Fruit fly (Drosophila melanogaster) whole organism, embryonic: Measurements from ENCODE around the gene drn.
A peak's percentile ranks its signal among the peaks of the same experiment; 100 is the strongest.

Source experiments
- CG10267 ChIP-seq: fragments of 200-800 bp; sonication (Bioruptor generic); optimal IDR thresholded peaks from 2 replicates; lab custom pipeline; 2018; ENCODE audit warnings: missing biosample characterization, mild to moderate bottlenecking, missing genetic modification characterization, moderate library complexity
- CG10321 ChIP-seq: fragments of 200-800 bp; sonication (Bioruptor generic); IDR thresholded peaks from 2 replicates; pipeline ENCODE4 v1.3.6; 2022; ENCODE audit warnings: missing biosample characterization, missing genetic modification characterization
- CG11093 ChIP-seq: fragments of 200-800 bp; sonication (Bioruptor generic); IDR thresholded peaks from 3 replicates; pipeline ENCODE4 v1.3.6; 2022; ENCODE audit warnings: missing biosample characterization, missing genetic modification characterization
- CG12155 ChIP-seq: fragments of 200-800 bp; sonication (Bioruptor generic); optimal IDR thresholded peaks from 3 replicates; lab custom pipeline; 2016; ENCODE audit warnings: missing biosample characterization, missing genetic modification characterization
- CG12659 ChIP-seq: fragments of 200-800 bp; sonication (Bioruptor generic); optimal IDR thresholded peaks from 3 replicates; lab custom pipeline; 2017; ENCODE audit warnings: mild to moderate bottlenecking, missing biosample characterization, missing genetic modification reagents, missing genetic modification characterization
- CG13894 ChIP-seq: fragments of 200-800 bp; sonication (Bioruptor generic); optimal IDR thresholded peaks from 3 replicates; lab custom pipeline; 2018; ENCODE audit warnings: missing biosample characterization, mild to moderate bottlenecking, missing genetic modification characterization, moderate library complexity
- CG14860 ChIP-seq: fragments of 200-800 bp; sonication (Bioruptor generic); IDR thresholded peaks from 3 replicates; pipeline ENCODE4 v1.3.6; 2022; ENCODE audit warnings: missing biosample characterization, missing genetic modification characterization; ENCODE audit not compliant: partially characterized antibody
- CG15073 ChIP-seq: fragments of 200-800 bp; sonication (Bioruptor generic); optimal IDR thresholded peaks from 2 replicates; lab custom pipeline; 2016; ENCODE audit warnings: missing biosample characterization, missing genetic modification characterization
- CG1602 ChIP-seq: fragments of 200-800 bp; sonication (Bioruptor generic); optimal IDR thresholded peaks from 3 replicates; lab custom pipeline; 2016; ENCODE audit warnings: missing biosample characterization, missing genetic modification characterization
- CG18476 ChIP-seq: fragments of 200-800 bp; sonication (Bioruptor generic); optimal IDR thresholded peaks from 2 replicates; lab custom pipeline; 2016; ENCODE audit warnings: missing biosample characterization, mild to moderate bottlenecking, missing genetic modification characterization
- CG34422 ChIP-seq: fragments of 200-800 bp; sonication (Bioruptor generic); IDR thresholded peaks from 3 replicates; pipeline ENCODE4 v1.3.6; 2022; ENCODE audit warnings: missing biosample characterization, missing genetic modification characterization
- CG6791 ChIP-seq: fragments of 200-800 bp; sonication (Bioruptor generic); IDR thresholded peaks from 3 replicates; pipeline ENCODE4 v1.3.6; 2022; ENCODE audit warnings: missing biosample characterization, missing genetic modification characterization; ENCODE audit not compliant: partially characterized antibody
- CG8388 ChIP-seq: fragments of 200-800 bp; sonication (Bioruptor generic); optimal IDR thresholded peaks from 2 replicates; lab custom pipeline; 2019; ENCODE audit warnings: missing biosample characterization, mild to moderate bottlenecking, missing genetic modification characterization, moderate library complexity
- CG8924 ChIP-seq: fragments of 200-800 bp; optimal IDR thresholded peaks from 3 replicates; lab custom pipeline; 2019; ENCODE audit warnings: missing biosample characterization, mild to moderate bottlenecking, missing genetic modification characterization, moderate library complexity
- CG9727 ChIP-seq: fragments of 200-800 bp; sonication (Bioruptor generic); optimal IDR thresholded peaks from 3 replicates; lab custom pipeline; 2017; ENCODE audit warnings: missing biosample characterization, mild to moderate bottlenecking, missing genetic modification characterization
- Dfd ChIP-seq, 2 experiments: fragments of >200 bp; optimal IDR thresholded peaks; 2 replicates each; lab custom pipeline; 2017; ENCODE audit warnings: missing biosample characterization in 2 of 2, missing genetic modification characterization in 2 of 2
- Dip3 ChIP-seq: fragments of 200-800 bp; sonication (Bioruptor generic); optimal IDR thresholded peaks from 3 replicates; lab custom pipeline; 2016; ENCODE audit warnings: missing biosample characterization, missing genetic modification characterization
- Drgx ChIP-seq: fragments of 200-800 bp; sonication (Bioruptor generic); IDR thresholded peaks from 2 replicates; pipeline ENCODE4 v1.3.6; 2022; ENCODE audit warnings: missing biosample characterization, missing genetic modification characterization
- ERR ChIP-seq: fragments of 200-800 bp; sonication (Bioruptor generic); optimal IDR thresholded peaks from 2 replicates; lab custom pipeline; 2016; ENCODE audit warnings: missing biosample characterization, missing genetic modification characterization
- Fer3 ChIP-seq: fragments of 200-800 bp; sonication (Bioruptor generic); optimal IDR thresholded peaks from 2 replicates; lab custom pipeline; 2018; ENCODE audit warnings: missing biosample characterization, mild to moderate bottlenecking, missing genetic modification characterization, moderate library complexity
- Gsc ChIP-seq: fragments of 200-800 bp; sonication (Bioruptor generic); IDR thresholded peaks from 2 replicates; pipeline ENCODE4 v1.3.6; 2022; ENCODE audit warnings: missing biosample characterization, missing genetic modification characterization
- Med ChIP-seq: fragments of 200-800 bp; sonication (Bioruptor generic); peaks from one replicate; lab custom pipeline; 2016; ENCODE audit warnings: missing biosample characterization, missing genetic modification characterization, mild to moderate bottlenecking, inconsistent platforms, moderate library complexity
- Meics ChIP-seq: fragments of 200-800 bp; sonication (Bioruptor generic); optimal IDR thresholded peaks from 2 replicates; lab custom pipeline; 2017; ENCODE audit warnings: missing biosample characterization, mild to moderate bottlenecking, missing genetic modification characterization
- Neu2 ChIP-seq: fragments of 200-800 bp; sonication (Bioruptor generic); optimal IDR thresholded peaks from 3 replicates; lab custom pipeline; 2016; ENCODE audit warnings: missing biosample characterization, missing genetic modification characterization, borderline replicate concordance
- Nf-YC ChIP-seq: fragments of 200-800 bp; optimal IDR thresholded peaks from 3 replicates; lab custom pipeline; 2019; ENCODE audit warnings: missing biosample characterization, mild to moderate bottlenecking, missing genetic modification characterization, moderate library complexity
- NfI ChIP-seq: fragments of 200-800 bp; sonication (Bioruptor generic); optimal IDR thresholded peaks from 3 replicates; lab custom pipeline; 2018; ENCODE audit warnings: missing biosample characterization, mild to moderate bottlenecking, missing genetic modification characterization, moderate library complexity
- TFAM ChIP-seq: fragments of 200-800 bp; sonication (Bioruptor generic); optimal IDR thresholded peaks from 2 replicates; lab custom pipeline; 2017; ENCODE audit warnings: missing biosample characterization, missing genetic modification characterization, inconsistent platforms
- YL-1 ChIP-seq: fragments of 200-800 bp; sonication (Bioruptor generic); optimal IDR thresholded peaks from 3 replicates; lab custom pipeline; 2017; ENCODE audit warnings: missing biosample characterization, mild to moderate bottlenecking, missing genetic modification characterization
- al ChIP-seq: fragments of 200-800 bp; sonication (Bioruptor generic); IDR thresholded peaks from 2 replicates; pipeline ENCODE4 v1.3.6; 2022; ENCODE audit warnings: missing biosample characterization, missing genetic modification characterization
- bowl ChIP-seq: fragments of 200-800 bp; sonication (Bioruptor generic); IDR thresholded peaks from 2 replicates; pipeline ENCODE4 v1.3.6; 2022; ENCODE audit warnings: missing biosample characterization, missing genetic modification characterization
- cad ChIP-seq: fragments of >200 bp; optimal IDR thresholded peaks from 2 replicates; lab custom pipeline; 2017; ENCODE audit warnings: missing biosample characterization, missing genetic modification characterization
- cas ChIP-seq: fragments of 200-800 bp; sonication (Bioruptor generic); IDR thresholded peaks from 2 replicates; pipeline ENCODE4 v1.3.6; 2022; ENCODE audit warnings: missing biosample characterization, missing genetic modification characterization
- chinmo ChIP-seq: fragments of 200-800 bp; sonication (Bioruptor generic); IDR thresholded peaks from 4 replicates; pipeline ENCODE4 v1.3.6; 2022; ENCODE audit warnings: missing biosample characterization, missing genetic modification characterization; ENCODE audit not compliant: partially characterized antibody
- dpn ChIP-seq, 2 experiments: fragments of 200-800 bp; sonication (Bioruptor generic); optimal IDR thresholded peaks; 3 replicates each; lab custom pipeline; 2016; ENCODE audit warnings: missing biosample characterization in 2 of 2, missing genetic modification characterization in 2 of 2
- emc ChIP-seq: fragments of 200-800 bp; sonication (Bioruptor generic); optimal IDR thresholded peaks from 2 replicates; lab custom pipeline; 2016; ENCODE audit warnings: missing biosample characterization, missing genetic modification characterization
- gcm2 ChIP-seq: fragments of 200-800 bp; sonication (Bioruptor generic); optimal IDR thresholded peaks from 2 replicates; lab custom pipeline; 2016; ENCODE audit warnings: missing biosample characterization, missing genetic modification characterization
- kni ChIP-seq: fragments of 200-800 bp; sonication (Bioruptor generic); optimal IDR thresholded peaks from 3 replicates; lab custom pipeline; 2017; ENCODE audit warnings: mild to moderate bottlenecking, missing biosample characterization, missing genetic modification reagents, missing genetic modification characterization
- mam ChIP-seq: fragments of 200-800 bp; sonication (Bioruptor generic); optimal IDR thresholded peaks from 3 replicates; lab custom pipeline; 2016; ENCODE audit warnings: missing biosample characterization, missing genetic modification characterization
- mld ChIP-seq: fragments of 200-800 bp; sonication (Bioruptor generic); IDR thresholded peaks from 3 replicates; pipeline ENCODE4 v1.3.6; 2022; ENCODE audit warnings: missing biosample characterization, missing genetic modification characterization; ENCODE audit not compliant: partially characterized antibody
- otp ChIP-seq: fragments of 200-800 bp; sonication (Bioruptor generic); IDR thresholded peaks from 3 replicates; pipeline ENCODE4, ENCODE4 v1.3.6; 2022; ENCODE audit warnings: missing biosample characterization, missing genetic modification characterization
- peb ChIP-seq: fragments of 200-800 bp; sonication (Bioruptor generic); IDR thresholded peaks from 2 replicates; pipeline ENCODE4 v1.3.6; 2022; ENCODE audit warnings: missing biosample characterization, missing genetic modification characterization
- pho ChIP-seq: fragments of 200-800 bp; sonication (Bioruptor generic); optimal IDR thresholded peaks from 2 replicates; lab custom pipeline; 2016; ENCODE audit warnings: missing biosample characterization, missing genetic modification characterization
- pita ChIP-seq: fragments of 200-800 bp; sonication (Bioruptor generic); optimal IDR thresholded peaks from 2 replicates; lab custom pipeline; 2017; ENCODE audit warnings: missing biosample characterization, mild to moderate bottlenecking, missing genetic modification characterization
- pzg ChIP-seq: fragments of 200-800 bp; sonication (Bioruptor generic); optimal IDR thresholded peaks from 3 replicates; lab custom pipeline; 2018; ENCODE audit warnings: missing biosample characterization, mild to moderate bottlenecking, missing genetic modification characterization, moderate library complexity
- shn ChIP-seq: fragments of 200-800 bp; sonication (Bioruptor generic); optimal IDR thresholded peaks from 3 replicates; lab custom pipeline; 2016; ENCODE audit warnings: missing biosample characterization, missing genetic modification characterization
- tio ChIP-seq: fragments of 200-800 bp; sonication (Bioruptor generic); optimal IDR thresholded peaks from 2 replicates; lab custom pipeline; 2017; ENCODE audit warnings: missing biosample characterization, missing genetic modification characterization, inconsistent platforms
- tup ChIP-seq: fragments of 200-800 bp; sonication (Bioruptor generic); optimal IDR thresholded peaks from 2 replicates; lab custom pipeline; 2016; ENCODE audit warnings: missing biosample characterization, mild to moderate bottlenecking, missing genetic modification characterization, moderate library complexity
- tx ChIP-seq: fragments of 200-800 bp; sonication (Bioruptor generic); optimal IDR thresholded peaks from 2 replicates; lab custom pipeline; 2016; ENCODE audit warnings: missing biosample characterization, missing genetic modification characterization
- wdn ChIP-seq: fragments of 200-800 bp; sonication (Bioruptor generic); IDR thresholded peaks from 2 replicates; pipeline ENCODE4 v1.3.6; 2022; ENCODE audit warnings: missing biosample characterization, missing genetic modification characterization
- zen ChIP-seq: fragments of 200-800 bp; sonication (Bioruptor generic); optimal IDR thresholded peaks from 3 replicates; lab custom pipeline; 2018; ENCODE audit warnings: missing biosample characterization, mild to moderate bottlenecking, missing genetic modification characterization, moderate library complexity

The drn gene

dm6 chr3R:9350561-9351379, 10.8 kb downstream of the drn start (continued):
- TF ChIP-seq Dip3 (GFP tag; lab: Kevin White, UChicago) (no peak), CG12155 (GFP tag; lab: Kevin White, UChicago) (no peak), CG18476 (no peak), CG8924 (no peak), chinmo (GFP tag; lab: Robert Waterston, UW) (peak; percentile 84; the same call in 2 of the 4 replicates), CG10321 (GFP tag; lab: Robert Waterston, UW) (no peak), Drgx (no peak), pzg (GFP tag; lab: Kevin White, UChicago) (no peak), CG11093 (GFP tag; lab: Robert Waterston, UW) (no peak), mam (GFP tag; lab: Kevin White, UChicago) (no peak), peb (GFP tag; lab: Robert Waterston, UW) (no peak), CG1602 (no peak), CG6791 (GFP tag; lab: Robert Waterston, UW) (0 out of 3 replicates have a peak, but pooled peaks have one; percentile 21), Fer3 (tag; lab: Kevin White, UChicago) (no peak), kni (peak; percentile 52), pita (no peak), TFAM (GFP tag; lab: Kevin White, UChicago) (no peak), gcm2 (no peak), Nf-YC (tag; lab: Kevin White, UChicago) (no peak), CG12659 (GFP tag; lab: Kevin White, UChicago) (no peak), CG34422 (GFP tag; lab: Robert Waterston, UW) (no peak), pho (no peak), CG9727 (no peak), CG10267 (no peak), tx (GFP tag; lab: Kevin White, UChicago) (no peak), bowl (GFP tag; lab: Robert Waterston, UW) (no peak), otp (GFP tag; lab: Robert Waterston, UW) (no peak), cad (no peak), YL-1 (no peak), wdn (GFP tag; lab: Robert Waterston, UW) (no peak), cas (GFP tag; lab: Robert Waterston, UW) (no peak), Meics (GFP tag; lab: Kevin White, UChicago) (no peak), tio (GFP tag; lab: Kevin White, UChicago) (no peak), CG8388 (no peak), ERR (GFP tag; lab: Kevin White, UChicago) (no peak), mld (GFP tag; lab: Robert Waterston, UW) (no peak), emc (no peak), al (no peak), Neu2 (GFP tag; lab: Kevin White, UChicago) (no peak), zen (no peak), CG13894 (tag; lab: Kevin White, UChicago) (peak; percentile 11), shn (GFP tag; lab: Kevin White, UChicago) (no peak), tup (GFP tag; lab: Kevin White, UChicago) (no peak), NfI (no peak), Dfd (GFP tag; optimal IDR thresholded peaks at IDR 0.05; lab: Kevin White, UChicago) (no peak), Med (peak; percentile 59), CG15073 (no peak), Gsc (GFP tag; lab: Robert Waterston, UW) (no peak), CG14860 (GFP tag; lab: Robert Waterston, UW) (no peak), dpn (GFP tag; optimal IDR thresholded peaks at IDR 0.05; lab: Kevin White, UChicago) (no peak)
